Fruit fly (Drosophila melanogaster) whole organism: ENCODE measurements around the gene CG34030.

Source experiments
- CG8478 ChIP-seq: fragments of >200 bp; optimal IDR thresholded peaks from 2 replicates; lab custom pipeline; 2018; ENCODE audit warnings: inconsistent platforms
- Dll ChIP-seq: fragments of >200 bp; optimal IDR thresholded peaks from 2 replicates; lab custom pipeline; 2017
- EcR ChIP-seq, 2 experiments: fragments of >200 bp; optimal IDR thresholded peaks; 2 replicates each; lab custom pipeline; 2017; ENCODE audit warnings: missing biosample characterization in 2 of 2, missing genetic modification characterization in 2 of 2, missing genetic modification reagents in 2 of 2
- pan ChIP-seq: fragments of >200 bp; optimal IDR thresholded peaks from 2 replicates; lab custom pipeline; 2017
- psq ChIP-seq: fragments of >200 bp; optimal IDR thresholded peaks from 2 replicates; lab custom pipeline; 2017
- usp ChIP-seq: fragments of >200 bp; optimal IDR thresholded peaks from 2 replicates; lab custom pipeline; 2017; ENCODE audit warnings: missing biosample characterization, missing genetic modification characterization, mixed read lengths

dm6 chr3L:7088687-7089086, 13.6 kb upstream of the CG34030 start, which contains the start of gene Cpr65Eb:
- TF ChIP-seq CG8478 = no peak
- no peak for TF ChIP-seq usp (GFP tag; lab: Kevin White, UChicago)
- TF ChIP-seq EcR (GFP tag; optimal IDR thresholded peaks at IDR 0.05; lab: Kevin White, UChicago) = no peak
- no peak for TF ChIP-seq psq (lab: Kevin White, UChicago)
- no peak for TF ChIP-seq Dll
- TF ChIP-seq pan (lab: Kevin White, UChicago) = no peak
